Worm (Caenorhabditis elegans): ENCODE measurements around the gene cls-1.

cls-1 gene

ce11 chrIII:7498346-7498745, 9.6 kb upstream of the cls-1 start (continued):
- peak; percentile 9 for TF ChIP-seq unc-62 (GFP tag; optimal IDR thresholded peaks at IDR 0.05)
- peak; percentile 92 for TF ChIP-seq nfya-1 (tag; optimal IDR thresholded peaks at IDR 0.05; ENCODE audit: insufficient read depth)
- TF ChIP-seq fkh-10 (GFP tag; optimal IDR thresholded peaks at IDR 0.05): peak; percentile 63
- peak; percentile 57 for TF ChIP-seq nhr-43 (tag; optimal IDR thresholded peaks at IDR 0.05; ENCODE audit: poor library complexity, severe bottlenecking)
- peak; percentile 67 for TF ChIP-seq ceh-28 (tag; optimal IDR thresholded peaks at IDR 0.05)
- peak; percentile 43 for TF ChIP-seq egl-5 (tag; optimal IDR thresholded peaks at IDR 0.05)
- TF ChIP-seq pqm-1 (tag; optimal IDR thresholded peaks at IDR 0.05): peak; percentile 85
- TF ChIP-seq nhr-77 (tag; optimal IDR thresholded peaks at IDR 0.05): no peak

ce11 chrIII:7499421-7499902, 8.5 kb upstream of the cls-1 start, which contains the start of the genes C07H6.9 and sap-140:
Gene C07H6.9, minus strand, starts transcription at chrIII:7499471.
Gene sap-140, plus strand, starts transcription at chrIII:7499738.
- TF ChIP-seq elt-2 (tag; optimal IDR thresholded peaks at IDR 0.05) (peak; percentile 36), egl-27 (tag; optimal IDR thresholded peaks at IDR 0.05) (no peak), nhr-25 (tag; optimal IDR thresholded peaks at IDR 0.05) (peak; percentile 53), ceh-9 (tag; optimal IDR thresholded peaks at IDR 0.05) (no peak), nhr-76 (tag; optimal IDR thresholded peaks at IDR 0.05) (no peak), nhr-23 (tag; optimal IDR thresholded peaks at IDR 0.05) (peak; percentile 87), eor-1 (tag; optimal IDR thresholded peaks at IDR 0.05) (no peak), nhr-12 (tag; optimal IDR thresholded peaks at IDR 0.05) (no peak), zag-1 (tag; optimal IDR thresholded peaks at IDR 0.05) (no peak), nhr-43 (tag; optimal IDR thresholded peaks at IDR 0.05; ENCODE audit: poor library complexity, severe bottlenecking) (peak; percentile 56), elt-3 (tag; optimal IDR thresholded peaks at IDR 0.05) (no peak), lin-15B (tag; optimal IDR thresholded peaks at IDR 0.05) (peak; percentile 88), tbx-2 (tag; optimal IDR thresholded peaks at IDR 0.05) (peak; percentile 51), nfya-1 (tag; optimal IDR thresholded peaks at IDR 0.05; ENCODE audit: insufficient read depth) (peak; percentile 84), nhr-67 (tag; optimal IDR thresholded peaks at IDR 0.05) (no peak), ceh-82 (tag; optimal IDR thresholded peaks at IDR 0.05) (no peak), mdl-1 (tag; optimal IDR thresholded peaks at IDR 0.05) (no peak), ceh-16 (tag; optimal IDR thresholded peaks at IDR 0.05) (no peak), nhr-77 (tag; optimal IDR thresholded peaks at IDR 0.05) (no peak), sea-2 (GFP tag; optimal IDR thresholded peaks at IDR 0.05) (no peak), aly-2 (tag; optimal IDR thresholded peaks at IDR 0.05) (no peak), ztf-11 (tag; optimal IDR thresholded peaks at IDR 0.05) (no peak), nhr-237 (tag; optimal IDR thresholded peaks at IDR 0.05) (no peak), daf-12 (tag; optimal IDR thresholded peaks at IDR 0.05) (no peak), hmg-11 (tag; optimal IDR thresholded peaks at IDR 0.05) (peak; percentile 73), lsy-12 (tag; optimal IDR thresholded peaks at IDR 0.05) (peak; percentile 16), nhr-11 (tag; optimal IDR thresholded peaks at IDR 0.05) (no peak), nhr-28 (tag; optimal IDR thresholded peaks at IDR 0.05) (no peak), egl-5 (tag; optimal IDR thresholded peaks at IDR 0.05) (no peak), fkh-2 (tag; optimal IDR thresholded peaks at IDR 0.05) (no peak), ama-1 (optimal IDR thresholded peaks at IDR 0.05) (no peak), R02D3.7 (tag; optimal IDR thresholded peaks at IDR 0.05) (peak; percentile 60), fkh-10 (GFP tag; optimal IDR thresholded peaks at IDR 0.05) (no peak), unc-39 (tag; optimal IDR thresholded peaks at IDR 0.05) (no peak), pqm-1 (tag; optimal IDR thresholded peaks at IDR 0.05) (peak; percentile 5), elt-1 (tag; optimal IDR thresholded peaks at IDR 0.05) (no peak), lin-39 (tag; optimal IDR thresholded peaks at IDR 0.05) (peak; percentile 36), ZK546.5 (tag; optimal IDR thresholded peaks at IDR 0.05) (peak; percentile 8), fos-1 (tag; optimal IDR thresholded peaks at IDR 0.05) (no peak), ceh-28 (tag; optimal IDR thresholded peaks at IDR 0.05) (peak; percentile 13), jun-1 (tag; optimal IDR thresholded peaks at IDR 0.05) (peak; percentile 31), snpc-4 (tag; optimal IDR thresholded peaks at IDR 0.05) (peak; percentile 77), unc-62 (GFP tag; optimal IDR thresholded peaks at IDR 0.05) (no peak), mml-1 (tag; optimal IDR thresholded peaks at IDR 0.05) (no peak), ztf-4 (tag; optimal IDR thresholded peaks at IDR 0.05) (no peak), skn-1 (tag; optimal IDR thresholded peaks at IDR 0.05) (peak; percentile 6), pha-4 (tag; optimal IDR thresholded peaks at IDR 0.05) (peak; percentile 88)
